Worm (Caenorhabditis elegans) whole organism, L3 larva: Measurements from ENCODE around the gene srw-130.

Source experiments
- ZK546.5 ChIP-seq: sonication (generic microtip); optimal IDR thresholded peaks from 2 replicates; lab custom pipeline; 2017; ENCODE audit warnings: missing biosample characterization, missing genetic modification characterization
- ama-1 ChIP-seq: fragments of 150-350 bp; optimal IDR thresholded peaks from 2 replicates; lab custom pipeline; 2018
- ceh-16 ChIP-seq: sonication (generic microtip); optimal IDR thresholded peaks from 2 replicates; lab custom pipeline; 2017; ENCODE audit warnings: missing biosample characterization, missing genetic modification characterization
- ceh-28 ChIP-seq: fragments of 150-350 bp; optimal IDR thresholded peaks from 2 replicates; lab custom pipeline; 2014; ENCODE audit warnings: missing biosample characterization, missing genetic modification reagents, missing genetic modification characterization
- ceh-82 ChIP-seq: fragments of 150-350 bp; optimal IDR thresholded peaks from 2 replicates; lab custom pipeline; 2014; ENCODE audit warnings: missing biosample characterization, missing genetic modification characterization
- ceh-9 ChIP-seq: sonication (generic microtip); optimal IDR thresholded peaks from 2 replicates; lab custom pipeline; 2018; ENCODE audit warnings: missing biosample characterization, missing genetic modification characterization
- elt-1 ChIP-seq: fragments of 150-350 bp; optimal IDR thresholded peaks from 2 replicates; lab custom pipeline; 2014; ENCODE audit warnings: missing biosample characterization, missing genetic modification characterization
- elt-2 ChIP-seq: sonication (generic microtip); optimal IDR thresholded peaks from 2 replicates; lab custom pipeline; 2016; ENCODE audit warnings: missing genetic modification reagents, mild to moderate bottlenecking, missing genetic modification characterization, missing compliant biosample characterization
- elt-3 ChIP-seq, 3 experiments: fragments of 150-350 bp in 1 of 3; sonication (generic microtip) in 2 of 3; optimal IDR thresholded peaks; 2 replicates in 2 of 3; 4 replicates in 1 of 3; lab custom pipeline; 2014 to 2017; ENCODE audit warnings: missing biosample characterization in 3 of 3, missing genetic modification characterization in 3 of 3
- eor-1 ChIP-seq, 2 experiments: fragments of 150-350 bp; optimal IDR thresholded peaks; 2 replicates each; lab custom pipeline; 2014 to 2018; ENCODE audit warnings: missing biosample characterization in 2 of 2, missing genetic modification characterization in 2 of 2
- fkh-10 ChIP-seq: sonication (generic microtip); optimal IDR thresholded peaks from 2 replicates; lab custom pipeline; 2017; ENCODE audit warnings: missing biosample characterization, missing genetic modification reagents, missing genetic modification characterization
- fkh-2 ChIP-seq: fragments of 150-350 bp; optimal IDR thresholded peaks from 2 replicates; lab custom pipeline; 2014; ENCODE audit warnings: missing biosample characterization, missing genetic modification reagents, missing genetic modification characterization
- fos-1 ChIP-seq: fragments of 150-350 bp; optimal IDR thresholded peaks from 2 replicates; lab custom pipeline; 2014; ENCODE audit warnings: missing biosample characterization, missing genetic modification characterization
- jun-1 ChIP-seq: fragments of 150-350 bp; optimal IDR thresholded peaks from 2 replicates; lab custom pipeline; 2014; ENCODE audit warnings: missing biosample characterization, missing genetic modification reagents, missing genetic modification characterization
- lin-15B ChIP-seq: fragments of 150-350 bp; optimal IDR thresholded peaks from 2 replicates; lab custom pipeline; 2014; ENCODE audit warnings: missing biosample characterization, missing genetic modification characterization
- lin-39 ChIP-seq: fragments of 150-350 bp; optimal IDR thresholded peaks from 2 replicates; lab custom pipeline; 2018; ENCODE audit warnings: missing biosample characterization, missing genetic modification reagents, missing genetic modification characterization
- nhr-23 ChIP-seq: fragments of 150-350 bp; optimal IDR thresholded peaks from 2 replicates; lab custom pipeline; 2014; ENCODE audit warnings: missing biosample characterization, missing genetic modification reagents, missing genetic modification characterization
- nhr-237 ChIP-seq: fragments of 150-350 bp; optimal IDR thresholded peaks from 2 replicates; lab custom pipeline; 2014; ENCODE audit warnings: missing biosample characterization, missing genetic modification characterization
- nhr-25 ChIP-seq: sonication (generic microtip); optimal IDR thresholded peaks from 2 replicates; lab custom pipeline; 2017; ENCODE audit warnings: missing biosample characterization, missing genetic modification characterization
- nhr-28 ChIP-seq: fragments of 150-350 bp; optimal IDR thresholded peaks from 2 replicates; lab custom pipeline; 2014; ENCODE audit warnings: missing biosample characterization, missing genetic modification characterization
- nhr-76 ChIP-seq: fragments of 150-350 bp; sonication (generic microtip); optimal IDR thresholded peaks from 5 replicates; lab custom pipeline; 2014; ENCODE audit warnings: missing biosample characterization, missing genetic modification characterization
- nhr-77 ChIP-seq: fragments of 150-350 bp; optimal IDR thresholded peaks from 2 replicates; lab custom pipeline; 2014; ENCODE audit warnings: missing biosample characterization, missing genetic modification characterization
- pha-4 ChIP-seq: fragments of 150-350 bp; optimal IDR thresholded peaks from 2 replicates; lab custom pipeline; 2014; ENCODE audit warnings: missing biosample characterization, missing genetic modification reagents, missing genetic modification characterization
- pqm-1 ChIP-seq: fragments of 150-350 bp; optimal IDR thresholded peaks from 2 replicates; lab custom pipeline; 2017; ENCODE audit warnings: missing biosample characterization, missing genetic modification characterization, inconsistent platforms
- skn-1 ChIP-seq: fragments of 150-350 bp; optimal IDR thresholded peaks from 2 replicates; lab custom pipeline; 2014; ENCODE audit warnings: missing biosample characterization, missing genetic modification characterization
- unc-39 ChIP-seq: sonication (generic microtip); optimal IDR thresholded peaks from 4 replicates; lab custom pipeline; 2017; ENCODE audit warnings: missing biosample characterization, missing genetic modification characterization
- unc-62 ChIP-seq: fragments of 150-350 bp; sonication (generic microtip); optimal IDR thresholded peaks from 4 replicates; lab custom pipeline; 2014; ENCODE audit warnings: missing biosample characterization, missing genetic modification reagents, missing genetic modification characterization
- zag-1 ChIP-seq: fragments of 150-350 bp; optimal IDR thresholded peaks from 2 replicates; lab custom pipeline; 2014; ENCODE audit warnings: missing biosample characterization, missing genetic modification characterization
- ztf-11 ChIP-seq: fragments of 150-350 bp; optimal IDR thresholded peaks from 2 replicates; lab custom pipeline; 2014; ENCODE audit warnings: missing biosample characterization, missing genetic modification characterization

Gene srw-130

DNA sequence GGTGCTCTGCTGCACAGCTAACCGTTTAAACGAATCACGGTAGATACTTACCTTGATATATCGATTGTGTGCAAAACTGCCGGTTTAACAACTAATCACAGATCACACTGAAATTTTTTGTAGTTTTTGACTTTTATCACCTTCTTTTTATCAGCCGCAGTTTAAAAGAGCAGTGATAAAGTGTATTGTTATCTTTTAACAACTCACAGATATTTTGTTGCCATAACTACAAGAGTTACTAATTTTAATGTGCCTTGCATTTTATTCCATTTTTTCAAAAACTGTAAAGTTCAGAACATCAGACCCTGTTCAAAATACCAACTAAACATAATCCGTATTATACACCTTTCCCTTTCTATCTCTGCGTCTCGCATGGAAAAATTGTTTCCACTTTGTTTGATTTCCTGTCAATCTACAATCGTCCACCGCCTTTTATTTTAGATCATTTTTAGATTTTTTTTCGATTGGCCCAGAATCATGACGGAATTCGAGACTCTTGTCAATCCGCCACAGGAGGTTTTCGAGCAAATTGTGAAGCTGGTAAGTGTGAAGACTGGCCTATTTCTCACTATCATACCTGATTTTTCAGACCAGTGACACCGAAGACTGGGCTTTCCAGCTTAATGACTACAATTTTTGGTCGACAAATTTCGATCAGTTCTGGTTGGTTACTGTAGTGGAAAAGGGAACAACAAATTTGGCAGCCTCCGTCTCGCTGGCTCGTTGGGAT lies 4.2 kb upstream of the srw-130 start, which contains the start of gene T24A6.20:
Gene T24A6.20, plus strand, starts transcription at position 395 of the 730 bp plus-strand sequence.
- no peak for TF ChIP-seq unc-39 (tag; lab: Kevin White, UChicago)
- TF ChIP-seq elt-2 (tag; lab: Kevin White, UChicago): peak; percentile 78
- TF ChIP-seq fkh-2 (tag; lab: Kevin White, UChicago): no peak
- peak; percentile 17 for TF ChIP-seq pqm-1
- no peak for TF ChIP-seq jun-1 (tag; lab: Kevin White, UChicago)

DNA sequence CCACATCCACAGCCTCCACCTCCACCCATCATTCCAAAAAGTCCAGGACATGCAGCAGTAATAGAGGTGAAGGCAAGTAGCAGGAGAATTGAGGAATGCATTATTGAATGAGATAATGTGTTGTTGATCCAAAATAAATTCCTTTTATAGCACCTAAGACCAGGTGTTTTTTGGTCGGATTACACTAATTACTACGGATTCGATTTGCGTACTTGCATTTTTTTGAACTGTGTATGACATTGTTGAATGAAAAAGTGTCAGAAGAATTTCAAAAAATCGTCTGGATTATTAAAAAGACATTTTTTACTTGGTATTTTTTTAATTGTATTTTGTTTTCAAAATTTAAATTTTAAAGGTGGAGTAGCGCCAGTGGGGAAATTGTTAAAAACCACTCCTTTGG lies 3.1 kb upstream of the srw-130 start, which contains the start of gene grl-28:
Gene grl-28, minus strand, starts transcription at position 101 of the 400 bp plus-strand sequence.
- TF ChIP-seq unc-39 (tag; lab: Kevin White, UChicago): no peak
- TF ChIP-seq ZK546.5 (tag; lab: Kevin White, UChicago): no peak
- no peak for TF ChIP-seq fos-1 (tag; lab: Kevin White, UChicago)
- TF ChIP-seq elt-2 (tag; lab: Kevin White, UChicago): no peak
- no peak for TF ChIP-seq ama-1 (lab: Kevin White, UChicago)
- TF ChIP-seq ceh-82 (tag; lab: Kevin White, UChicago): no peak

DNA sequence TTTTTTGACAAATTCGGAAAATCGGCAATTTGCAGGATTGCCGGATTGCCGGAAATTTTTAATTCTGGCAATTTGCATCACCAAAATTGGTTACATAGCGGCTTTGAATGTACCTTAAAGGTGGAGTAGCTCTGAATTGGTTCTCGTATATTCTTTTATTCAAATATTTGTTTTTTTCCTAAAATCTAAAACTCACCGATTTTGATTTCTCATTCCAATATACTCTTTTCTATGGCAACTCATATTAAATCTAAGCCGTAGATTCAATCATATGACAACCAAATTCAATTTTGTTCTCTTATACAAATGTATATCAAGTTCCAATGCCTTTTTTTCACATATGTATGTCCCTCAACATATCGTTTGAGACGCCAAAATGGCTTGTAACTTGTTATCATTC lies 855 bp upstream of the srw-130 start, which contains the start of gene sri-21:
Gene sri-21, plus strand, starts transcription at position 301 of the 400 bp plus-strand sequence.
- TF ChIP-seq lin-15B (tag; lab: Kevin White, UChicago) (no peak), skn-1 (tag; lab: Kevin White, UChicago) (no peak), lin-39 (tag; lab: Kevin White, UChicago) (no peak), nhr-25 (tag; lab: Kevin White, UChicago) (no peak), pqm-1 (no peak), ceh-16 (tag; lab: Kevin White, UChicago) (no peak), nhr-237 (tag; lab: Kevin White, UChicago) (no peak), nhr-77 (tag; lab: Kevin White, UChicago) (no peak), nhr-76 (no peak)

DNA sequence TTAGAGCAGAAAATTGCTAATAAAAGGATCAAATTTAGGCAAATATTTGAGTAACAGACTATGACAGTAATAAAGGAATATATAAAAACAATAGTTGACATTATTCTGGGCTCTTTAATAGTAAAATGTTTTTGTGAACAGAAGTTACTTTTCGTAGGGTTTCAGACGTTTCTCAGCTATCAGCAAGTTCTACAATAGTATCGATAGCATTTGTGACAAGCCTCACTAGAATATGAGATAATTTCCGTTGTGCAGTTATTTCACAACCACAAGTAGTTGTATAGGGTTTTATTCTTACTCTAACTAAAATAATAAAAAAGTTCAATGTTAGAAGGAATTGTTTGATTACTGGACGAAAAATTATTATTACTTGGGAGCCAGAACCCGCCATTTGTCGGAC lies 2.2 kb downstream of the srw-130 start, which contains the start of gene srbc-68:
Gene srbc-68, minus strand, starts transcription at position 101 of the 400 bp plus-strand sequence.
- TF ChIP-seq zag-1 (tag; lab: Kevin White, UChicago) (no peak), ztf-11 (no peak), ceh-28 (tag; lab: Kevin White, UChicago) (no peak), ceh-9 (tag; lab: Kevin White, UChicago) (no peak)

DNA sequence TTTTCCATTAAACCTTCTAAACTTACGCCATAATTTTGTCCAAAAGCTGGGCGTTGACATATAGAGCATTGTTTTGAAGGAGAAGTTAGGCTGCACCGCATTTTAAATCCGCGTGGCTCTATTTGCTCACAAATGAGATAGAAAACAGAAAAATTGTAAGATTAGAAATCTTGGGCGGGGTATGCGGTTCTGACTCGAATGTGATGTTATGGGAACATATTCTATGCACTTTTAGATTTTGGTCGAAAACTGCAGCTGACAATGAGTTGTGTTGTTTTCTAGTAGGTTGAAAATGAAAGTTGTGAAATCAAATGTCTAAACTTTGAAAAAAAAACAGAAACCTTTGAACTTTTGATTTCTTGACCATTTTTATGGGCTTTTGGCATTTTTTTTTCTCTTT lies 5.4 kb downstream of the srw-130 start, which contains the start of gene nhr-222:
Gene nhr-222, minus strand, starts transcription at position 101 of the 400 bp plus-strand sequence.
- no peak for TF ChIP-seq fkh-10 (GFP tag; lab: Kevin White, UChicago)
- TF ChIP-seq zag-1 (tag; lab: Kevin White, UChicago): no peak
- no peak for TF ChIP-seq ama-1 (lab: Kevin White, UChicago)
- no peak for TF ChIP-seq elt-1 (tag; lab: Kevin White, UChicago)
- TF ChIP-seq eor-1 (tag; optimal IDR thresholded peaks at IDR 0.05; lab: Kevin White, UChicago): no peak
- TF ChIP-seq ceh-82 (tag; lab: Kevin White, UChicago): no peak
- TF ChIP-seq jun-1 (tag; lab: Kevin White, UChicago): no peak
- no peak for TF ChIP-seq nhr-77 (tag; lab: Kevin White, UChicago)
- TF ChIP-seq elt-3 (tag; optimal IDR thresholded peaks at IDR 0.05; lab: Kevin White, UChicago): no peak
- no peak for TF ChIP-seq ceh-28 (tag; lab: Kevin White, UChicago)

DNA sequence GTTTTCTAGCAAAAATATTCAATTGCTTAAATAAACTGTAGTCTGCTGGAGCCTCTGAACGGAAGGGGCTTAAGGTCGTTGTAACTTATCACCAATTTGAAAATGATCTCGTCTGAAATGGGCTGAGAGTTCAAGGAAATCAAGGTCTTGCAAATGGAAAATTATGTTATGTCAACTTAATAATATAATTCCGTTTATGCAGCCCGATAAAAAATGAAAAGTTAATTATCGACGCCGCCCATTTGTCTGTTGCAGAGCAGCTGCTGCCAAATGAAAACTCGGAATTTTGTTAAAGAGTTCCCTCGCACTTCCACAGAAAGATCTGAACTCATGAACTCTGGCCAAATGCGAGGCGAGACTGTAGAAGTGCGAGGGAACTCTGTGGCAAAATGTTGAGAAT lies 7.6 kb downstream of the srw-130 start, which contains the start of gene srbc-67:
Gene srbc-67, minus strand, starts transcription at position 101 of the 400 bp plus-strand sequence.
- TF ChIP-seq nhr-28 (no peak), skn-1 (tag; lab: Kevin White, UChicago) (no peak), ceh-82 (tag; lab: Kevin White, UChicago) (no peak), nhr-23 (tag; lab: Kevin White, UChicago) (no peak), ceh-16 (tag; lab: Kevin White, UChicago) (no peak), zag-1 (tag; lab: Kevin White, UChicago) (no peak), nhr-77 (tag; lab: Kevin White, UChicago) (no peak), nhr-237 (tag; lab: Kevin White, UChicago) (no peak), ama-1 (lab: Kevin White, UChicago) (no peak), fkh-10 (GFP tag; lab: Kevin White, UChicago) (no peak), unc-62 (GFP tag; lab: Kevin White, UChicago) (no peak), lin-39 (tag; lab: Kevin White, UChicago) (no peak), pha-4 (tag; lab: Kevin White, UChicago) (no peak)
